Fruit fly (Drosophila melanogaster): ENCODE data around the gene ppk10.

ppk10 gene

dm6 chr2L:10497106-10497800 is 45.1 kb upstream of the ppk10 start (continued):
- TF ChIP-seq esg (GFP tag; conservative IDR thresholded peaks at IDR 0.05) (no peak), danr (GFP tag; IDR thresholded peaks at IDR 0.05) (no peak), dysf (GFP tag; IDR thresholded peaks at IDR 0.05) (peak; percentile 20; the same call in 1 of the 3 replicates), Stat92E (GFP tag; optimal IDR thresholded peaks at IDR 0.05) (no peak), Optix (GFP tag; IDR thresholded peaks at IDR 0.05) (no peak), toy (GFP tag; IDR thresholded peaks at IDR 0.05) (no peak), CG13123 (GFP tag; optimal IDR thresholded peaks at IDR 0.05) (no peak), Pdp1 (GFP tag; optimal IDR thresholded peaks at IDR 0.05) (peak in 1 of 2 experiments; percentile 18), CG16863 (GFP tag; optimal IDR thresholded peaks at IDR 0.05) (no peak), peb (GFP tag; IDR thresholded peaks at IDR 0.05) (no peak), nerfin-2 (GFP tag; IDR thresholded peaks at IDR 0.05; ENCODE audit: partially characterized antibody) (no peak), CG17328 (GFP tag; IDR thresholded peaks at IDR 0.05) (peak; percentile 15; the same call in 1 of the 2 replicates)

- TF ChIP-seq CG17385 (GFP tag; optimal IDR thresholded peaks at IDR 0.05) (no peak), CG11085 (GFP tag; IDR thresholded peaks at IDR 0.05) (no peak), toy (GFP tag; IDR thresholded peaks at IDR 0.05) (no peak), CG32767 (GFP tag; IDR thresholded peaks at IDR 0.05) (no peak), so (GFP tag; IDR thresholded peaks at IDR 0.05) (0 out of 3 replicates have a peak, but pooled peaks have one; percentile 7), CG33557 (GFP tag; optimal IDR thresholded peaks at IDR 0.05) (no peak), CG13424 (tag; optimal IDR thresholded peaks at IDR 0.05) (no peak), NfI (GFP tag; optimal IDR thresholded peaks at IDR 0.05) (no peak), CG11456 (GFP tag; IDR thresholded peaks at IDR 0.05) (no peak), nau (GFP tag; optimal IDR thresholded peaks at IDR 0.05) (no peak), onecut (GFP tag; IDR thresholded peaks at IDR 0.05) (no peak), z (GFP tag; IDR thresholded peaks at IDR 0.05) (no peak), hkb (optimal IDR thresholded peaks at IDR 0.05) (no peak), hkb (GFP tag; IDR thresholded peaks at IDR 0.05) (no peak), CG2678 (tag; optimal IDR thresholded peaks at IDR 0.05) (no peak), CG15479 (GFP tag; optimal IDR thresholded peaks at IDR 0.05) (no peak), CG4404 (GFP tag; IDR thresholded peaks at IDR 0.05) (no peak), Six4 (GFP tag; optimal IDR thresholded peaks at IDR 0.05) (no peak), Neu2 (GFP tag; optimal IDR thresholded peaks at IDR 0.05; ENCODE audit: borderline replicate concordance) (no peak), Fer1 (GFP tag; optimal IDR thresholded peaks at IDR 0.05) (no peak), CG7839 (tag; optimal IDR thresholded peaks at IDR 0.05) (no peak), Hey (tag; optimal IDR thresholded peaks at IDR 0.05) (peak; percentile 98), vvl (GFP tag; IDR thresholded peaks at IDR 0.05) (peak; percentile 32; the same call in 1 of the 2 replicates), Xbp1 (GFP tag; optimal IDR thresholded peaks at IDR 0.05) (no peak), esg (GFP tag; conservative IDR thresholded peaks at IDR 0.05) (no peak), h (optimal IDR thresholded peaks at IDR 0.05) (no peak), CG11560 (tag; IDR thresholded peaks at IDR 0.05) (no peak), CG17328 (GFP tag; IDR thresholded peaks at IDR 0.05) (no peak), sens (GFP tag) (no peak), slou (GFP tag; optimal IDR thresholded peaks at IDR 0.05) (no peak), sna (GFP tag; IDR thresholded peaks at IDR 0.05; ENCODE audit: partially characterized antibody) (no peak), CG18011 (GFP tag; optimal IDR thresholded peaks at IDR 0.05) (no peak), CG42726 (GFP tag; IDR thresholded peaks at IDR 0.05; ENCODE audit: partially characterized antibody) (no peak), CrebB (tag; optimal IDR thresholded peaks at IDR 0.05) (no peak), tio (GFP tag; optimal IDR thresholded peaks at IDR 0.05) (no peak), CG6813 (GFP tag; optimal IDR thresholded peaks at IDR 0.05) (no peak), CG1603 (tag; optimal IDR thresholded peaks at IDR 0.05) (no peak), sima (GFP tag; optimal IDR thresholded peaks at IDR 0.05) (no peak), kni (GFP tag; optimal IDR thresholded peaks at IDR 0.05) (no peak), Abd-B (GFP tag; optimal IDR thresholded peaks at IDR 0.05) (no peak)
Observed at dm6 chr2L:10496338-10496737, 44.1 kb upstream of the ppk10 start.

Data from whole organism, embryonic.